Worm (Caenorhabditis elegans): ENCODE data around the gene M151.3.

Gene M151.3

DNA sequence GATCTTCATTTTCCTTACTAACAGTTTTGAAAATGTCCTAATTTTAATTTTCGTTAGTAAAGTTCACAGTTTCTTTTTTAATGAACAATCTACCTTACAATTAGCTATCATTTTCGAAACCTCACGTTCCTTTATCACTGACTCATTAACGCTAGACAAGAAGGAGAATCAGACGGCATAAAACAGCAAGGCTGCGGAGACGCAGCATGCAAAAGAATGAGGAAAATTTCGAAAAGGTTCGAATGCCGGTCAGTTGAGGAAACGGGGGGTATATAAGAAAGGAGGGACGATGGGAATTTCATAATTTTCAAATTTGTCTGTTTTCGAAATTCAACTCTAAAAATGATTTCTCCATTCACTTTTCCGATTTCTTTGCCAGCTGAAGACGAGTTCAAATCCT lies 35.0 kb downstream of the M151.3 start, which contains the start of gene F19B10.13 (continued):
- no peak for TF ChIP-seq alr-1 (tag; optimal IDR thresholded peaks at IDR 0.05; ENCODE audit: borderline replicate concordance)
- TF ChIP-seq xbp-1 (tag; optimal IDR thresholded peaks at IDR 0.05): no peak
- no peak for TF ChIP-seq ceh-82 (tag; optimal IDR thresholded peaks at IDR 0.05)

DNA sequence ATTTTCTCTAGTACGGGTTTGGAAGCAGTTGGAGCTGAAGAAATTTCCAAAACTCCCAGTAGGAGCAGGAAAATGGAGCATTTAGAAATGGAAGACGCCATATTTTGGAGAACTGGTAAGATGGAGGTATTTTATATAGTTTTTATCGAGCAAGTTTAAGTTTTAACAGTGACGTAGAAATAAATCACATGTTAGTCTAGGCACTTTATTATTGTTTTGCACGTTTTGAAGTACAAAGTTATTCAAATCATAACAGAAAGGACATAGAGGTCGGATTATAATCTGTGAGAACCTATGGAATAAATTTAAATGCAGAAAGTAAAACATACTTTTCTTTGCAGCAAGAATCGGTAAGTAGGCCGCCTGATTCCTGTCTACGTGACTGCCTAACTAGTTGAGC lies 36.8 kb downstream of the M151.3 start, which contains the start of gene F19B10.6:
F19B10.6 (minus strand) TSS at position 101 of the 400 bp plus-strand sequence.
- TF ChIP-seq pqm-1 (tag; optimal IDR thresholded peaks at IDR 0.05) (no peak), aly-2 (tag; optimal IDR thresholded peaks at IDR 0.05) (no peak), ceh-90 (tag; optimal IDR thresholded peaks at IDR 0.05) (no peak), nhr-28 (tag; optimal IDR thresholded peaks at IDR 0.05) (no peak), unc-62 (GFP tag; optimal IDR thresholded peaks at IDR 0.05) (no peak), lsy-2 (tag; optimal IDR thresholded peaks at IDR 0.05) (no peak), pax-3 (tag; optimal IDR thresholded peaks at IDR 0.05) (no peak), lin-39 (tag; optimal IDR thresholded peaks at IDR 0.05) (no peak), nhr-47 (tag; optimal IDR thresholded peaks at IDR 0.05) (no peak), jun-1 (tag; optimal IDR thresholded peaks at IDR 0.05) (no peak), lin-13 (GFP tag; optimal IDR thresholded peaks at IDR 0.05) (no peak)

DNA sequence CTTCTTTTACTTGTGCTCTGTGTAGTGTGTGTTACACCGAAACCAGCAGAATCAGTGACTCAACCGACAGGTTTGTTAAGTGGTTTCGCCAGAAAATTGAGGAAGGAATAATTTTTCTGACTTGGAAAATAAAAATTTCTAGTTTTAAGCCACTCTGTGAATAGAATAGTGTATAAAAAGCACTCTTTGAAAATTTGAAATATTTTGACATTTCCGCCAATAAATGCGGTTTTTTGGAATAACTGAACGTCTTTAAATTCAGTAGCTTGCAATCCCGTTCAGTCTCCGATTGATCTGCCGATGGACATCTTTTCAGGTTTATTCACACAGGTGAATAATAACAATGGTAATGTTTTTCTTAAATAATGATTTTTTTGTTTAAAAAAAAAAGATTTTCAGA lies 37.5 kb downstream of the M151.3 start, which contains the start of gene F19B10.3:
F19B10.3 (plus strand) TSS at position 301 of the 400 bp plus-strand sequence.
- TF ChIP-seq efl-1 (optimal IDR thresholded peaks at IDR 0.05) (no peak), efl-1 (GFP tag; optimal IDR thresholded peaks at IDR 0.05 in 1 of 2) (peak in 1 of 2 experiments; percentile 29), fkh-4 (tag; optimal IDR thresholded peaks at IDR 0.05; ENCODE audit: borderline replicate concordance) (no peak)

DNA sequence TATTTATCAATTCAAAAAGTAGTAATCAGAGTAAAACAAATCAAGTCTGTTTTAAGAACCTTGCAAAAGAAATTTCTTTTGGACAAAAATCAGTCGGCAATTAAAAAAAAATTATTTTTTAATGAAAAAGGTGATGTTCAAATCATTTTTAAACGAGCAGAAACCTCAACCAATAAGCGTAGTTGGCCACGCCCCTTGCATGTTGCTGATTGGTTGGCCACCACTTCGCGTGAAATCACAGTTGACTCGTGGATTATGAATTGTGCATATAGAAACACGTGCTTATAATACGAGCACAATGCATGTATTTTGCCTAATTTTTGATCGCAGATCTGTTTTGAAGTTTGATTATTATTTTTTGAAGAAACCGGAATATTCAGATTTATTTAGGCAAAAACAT lies 38.2 kb downstream of the M151.3 start:
- no peak for TF ChIP-seq aly-2 (tag; optimal IDR thresholded peaks at IDR 0.05)
- no peak for TF ChIP-seq rnt-1 (tag; optimal IDR thresholded peaks at IDR 0.05)
- no peak for TF ChIP-seq unc-62 (GFP tag; optimal IDR thresholded peaks at IDR 0.05)
- no peak for TF ChIP-seq F16B12.6 (tag; optimal IDR thresholded peaks at IDR 0.05)
- no peak for TF ChIP-seq zag-1 (tag; optimal IDR thresholded peaks at IDR 0.05)
- no peak for TF ChIP-seq ceh-63 (GFP tag; optimal IDR thresholded peaks at IDR 0.05)
- no peak for TF ChIP-seq sox-4 (tag; optimal IDR thresholded peaks at IDR 0.05)
- no peak for TF ChIP-seq C34B4.2 (tag; optimal IDR thresholded peaks at IDR 0.05)
- no peak for TF ChIP-seq C04F5.9 (tag; optimal IDR thresholded peaks at IDR 0.05)
- TF ChIP-seq lin-13 (GFP tag; optimal IDR thresholded peaks at IDR 0.05): no peak
- no peak for TF ChIP-seq snu-23 (GFP tag; optimal IDR thresholded peaks at IDR 0.05)
- no peak for TF ChIP-seq nhr-47 (tag; optimal IDR thresholded peaks at IDR 0.05)

DNA sequence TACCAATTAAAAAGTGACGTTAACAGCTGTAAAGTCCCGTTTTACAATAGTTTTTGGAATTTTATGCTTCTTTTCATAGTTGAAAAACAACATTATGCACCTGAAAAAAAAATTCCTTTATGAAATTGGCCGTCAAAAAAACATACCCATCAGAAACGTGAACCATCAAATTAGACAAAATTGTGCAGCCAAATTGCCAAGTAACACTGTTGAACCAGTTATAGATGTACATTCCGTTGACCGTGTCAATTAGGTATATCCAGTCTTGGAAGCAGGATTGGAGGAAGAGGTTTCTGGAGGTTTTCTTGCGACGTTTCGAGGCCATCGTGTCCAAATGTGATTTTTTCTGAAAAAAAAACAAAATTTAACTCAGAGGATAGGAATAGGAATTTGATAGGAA lies 42.3 kb downstream of the M151.3 start, which contains the start of gene srx-97:
srx-97 (minus strand) TSS at position 101 of the 400 bp plus-strand sequence.
- TF ChIP-seq mef-2 (tag; optimal IDR thresholded peaks at IDR 0.05) (no peak), pag-3 (tag; optimal IDR thresholded peaks at IDR 0.05; ENCODE audit: borderline replicate concordance, insufficient read depth) (no peak), unc-98 (GFP tag; IDR thresholded peaks at IDR 0.05) (no peak), lsy-2 (tag; optimal IDR thresholded peaks at IDR 0.05) (no peak)

DNA sequence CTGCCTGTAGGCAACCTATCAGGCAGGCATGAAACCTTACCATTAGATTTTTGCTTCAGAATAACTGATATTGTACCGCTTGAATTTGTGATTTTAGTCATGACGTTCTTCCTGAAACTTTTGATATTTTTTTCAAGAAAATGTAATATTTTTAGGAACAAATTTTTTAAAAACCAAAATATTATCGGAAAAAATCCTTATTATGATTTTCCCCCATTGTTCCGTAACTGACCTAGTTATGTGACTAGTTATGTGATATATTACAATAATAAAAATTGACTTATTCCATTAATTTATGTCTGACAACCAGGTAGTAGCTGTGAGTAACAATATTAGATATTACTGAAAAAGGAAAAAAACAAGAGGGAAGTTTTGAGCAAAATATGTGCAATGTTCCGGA lies 44.0 kb downstream of the M151.3 start, which contains the start of gene srx-98:
srx-98 (minus strand) TSS at position 101 of the 400 bp plus-strand sequence.
- TF ChIP-seq skn-1 (tag; optimal IDR thresholded peaks at IDR 0.05) (no peak), dsc-1 (tag; optimal IDR thresholded peaks at IDR 0.05) (no peak), xbp-1 (tag; optimal IDR thresholded peaks at IDR 0.05) (no peak), swsn-7 (tag; optimal IDR thresholded peaks at IDR 0.05) (no peak), fkh-8 (tag; optimal IDR thresholded peaks at IDR 0.05) (no peak), Y116A8C.19 (tag; optimal IDR thresholded peaks at IDR 0.05; ENCODE audit: borderline replicate concordance) (no peak), efl-1 (optimal IDR thresholded peaks at IDR 0.05) (no peak), efl-1 (GFP tag; optimal IDR thresholded peaks at IDR 0.05 in 1 of 2) (no peak), C16A3.4 (tag; optimal IDR thresholded peaks at IDR 0.05) (no peak), grh-1 (GFP tag; IDR thresholded peaks at IDR 0.05) (no peak), blmp-1 (tag; optimal IDR thresholded peaks at IDR 0.05) (no peak), C34B4.2 (tag; optimal IDR thresholded peaks at IDR 0.05) (no peak), lin-15B (tag; optimal IDR thresholded peaks at IDR 0.05) (no peak), nhr-71 (tag; optimal IDR thresholded peaks at IDR 0.05) (no peak), F16B12.6 (tag; optimal IDR thresholded peaks at IDR 0.05) (no peak), tbx-2 (tag; optimal IDR thresholded peaks at IDR 0.05) (no peak), mep-1 (tag; optimal IDR thresholded peaks at IDR 0.05) (no peak), pqm-1 (tag; optimal IDR thresholded peaks at IDR 0.05) (no peak)

Measured in whole organism, L1 larva.